Fruit fly (Drosophila melanogaster) whole organism, embryonic: ENCODE results near the gene sv.

Source experiments
- Bgb ChIP-seq: fragments of 200-800 bp; sonication (Bioruptor generic); IDR thresholded peaks from 2 replicates; pipeline ENCODE4 v1.3.6; 2022; ENCODE audit warnings: missing biosample characterization, missing genetic modification characterization; ENCODE audit not compliant: partially characterized antibody
- Bteb2 ChIP-seq: fragments of 200-800 bp; sonication (Bioruptor generic); optimal IDR thresholded peaks from 2 replicates; lab custom pipeline; 2016; ENCODE audit warnings: missing biosample characterization, missing genetic modification characterization
- CG1024 ChIP-seq: fragments of 200-800 bp; sonication (Bioruptor generic); IDR thresholded peaks from 2 replicates; pipeline ENCODE4 v1.3.6; 2022; ENCODE audit warnings: missing biosample characterization, missing genetic modification characterization
- CG10654 ChIP-seq: fragments of 200-800 bp; sonication (Bioruptor generic); optimal IDR thresholded peaks from 2 replicates; lab custom pipeline; 2016; ENCODE audit warnings: missing biosample characterization, missing genetic modification characterization
- CG11560 ChIP-seq: fragments of 200-800 bp; sonication (Bioruptor generic); IDR thresholded peaks from 3 replicates; pipeline ENCODE4 v1.3.6; 2022; ENCODE audit warnings: missing biosample characterization, missing genetic modification characterization
- CG11695 ChIP-seq: fragments of 200-800 bp; sonication (Bioruptor generic); IDR thresholded peaks from 3 replicates; pipeline ENCODE4 v1.3.6; 2022; ENCODE audit warnings: missing biosample characterization, missing genetic modification characterization
- CG11696 ChIP-seq: fragments of 200-800 bp; sonication (Bioruptor generic); IDR thresholded peaks from 2 replicates; pipeline ENCODE4 v1.3.6; 2022; ENCODE audit warnings: missing biosample characterization, missing genetic modification characterization
- CG12769 ChIP-seq: fragments of 200-800 bp; sonication (Bioruptor generic); optimal IDR thresholded peaks from 2 replicates; lab custom pipeline; 2019; ENCODE audit warnings: missing biosample characterization, mild to moderate bottlenecking, missing genetic modification characterization, moderate library complexity
- CG14050 ChIP-seq: fragments of 200-800 bp; sonication (Bioruptor generic); IDR thresholded peaks from 3 replicates; pipeline ENCODE4 v1.3.6; 2022; ENCODE audit warnings: missing biosample characterization, missing genetic modification characterization
- CG15696 ChIP-seq: fragments of 200-800 bp; sonication (Bioruptor generic); optimal IDR thresholded peaks from 2 replicates; lab custom pipeline; 2019; ENCODE audit warnings: missing biosample characterization, mild to moderate bottlenecking, missing genetic modification characterization, moderate library complexity
- CG1602 ChIP-seq: fragments of 200-800 bp; sonication (Bioruptor generic); optimal IDR thresholded peaks from 3 replicates; lab custom pipeline; 2016; ENCODE audit warnings: missing biosample characterization, missing genetic modification characterization
- CG1603 ChIP-seq: fragments of 200-800 bp; sonication (Bioruptor generic); optimal IDR thresholded peaks from 2 replicates; lab custom pipeline; 2019; ENCODE audit warnings: missing biosample characterization, mild to moderate bottlenecking, missing genetic modification characterization, moderate library complexity
- CG1647 ChIP-seq: fragments of 200-800 bp; sonication (Bioruptor generic); optimal IDR thresholded peaks from 3 replicates; lab custom pipeline; 2016; ENCODE audit warnings: missing biosample characterization, missing genetic modification characterization
- CG17359 ChIP-seq: fragments of 200-800 bp; sonication (Bioruptor generic); optimal IDR thresholded peaks from 3 replicates; lab custom pipeline; 2018; ENCODE audit warnings: missing biosample characterization, mild to moderate bottlenecking, missing genetic modification characterization, moderate library complexity
- CG17802 ChIP-seq: fragments of 200-800 bp; sonication (Bioruptor generic); optimal IDR thresholded peaks from 2 replicates; lab custom pipeline; 2018; ENCODE audit warnings: missing biosample characterization, mild to moderate bottlenecking, missing genetic modification characterization, moderate library complexity
- CG2202 ChIP-seq: fragments of 200-800 bp; sonication (Bioruptor generic); optimal IDR thresholded peaks from 2 replicates; lab custom pipeline; 2018; ENCODE audit warnings: missing biosample characterization, mild to moderate bottlenecking, missing genetic modification characterization
- CG3163 ChIP-seq: fragments of 200-800 bp; sonication (Bioruptor generic); optimal IDR thresholded peaks from 3 replicates; lab custom pipeline; 2016; ENCODE audit warnings: missing biosample characterization, missing genetic modification characterization
- CG3838 ChIP-seq: fragments of 200-800 bp; sonication (Bioruptor generic); optimal IDR thresholded peaks from 3 replicates; lab custom pipeline; 2016; ENCODE audit warnings: missing biosample characterization, missing genetic modification characterization
- CG3847 ChIP-seq: fragments of 200-800 bp; sonication (Bioruptor generic); IDR thresholded peaks from 2 replicates; pipeline ENCODE4 v1.3.6; 2022; ENCODE audit warnings: missing biosample characterization, missing genetic modification characterization
- CG6689 ChIP-seq: fragments of 200-800 bp; sonication (Bioruptor generic); IDR thresholded peaks from 2 replicates; pipeline ENCODE4 v1.3.6; 2022; ENCODE audit warnings: missing biosample characterization, missing genetic modification characterization
- CG6791 ChIP-seq: fragments of 200-800 bp; sonication (Bioruptor generic); IDR thresholded peaks from 3 replicates; pipeline ENCODE4 v1.3.6; 2022; ENCODE audit warnings: missing biosample characterization, missing genetic modification characterization; ENCODE audit not compliant: partially characterized antibody
- CG7271 ChIP-seq: fragments of 200-800 bp; sonication (Bioruptor generic); optimal IDR thresholded peaks from 2 replicates; lab custom pipeline; 2018; ENCODE audit warnings: missing biosample characterization, mild to moderate bottlenecking, missing genetic modification characterization, moderate library complexity
- CG8281 ChIP-seq: fragments of 200-800 bp; sonication (Bioruptor generic); optimal IDR thresholded peaks from 2 replicates; lab custom pipeline; 2018; ENCODE audit warnings: missing biosample characterization, mild to moderate bottlenecking, missing genetic modification characterization, moderate library complexity
- CG9876 ChIP-seq: fragments of 200-800 bp; sonication (Bioruptor generic); optimal IDR thresholded peaks from 2 replicates; lab custom pipeline; 2016; ENCODE audit warnings: missing biosample characterization, missing genetic modification characterization
- CG9932 ChIP-seq: fragments of 200-800 bp; sonication (Bioruptor generic); IDR thresholded peaks from 2 replicates; pipeline ENCODE4 v1.3.6; 2022; ENCODE audit warnings: missing biosample characterization, missing genetic modification characterization
- Dbx ChIP-seq: fragments of 200-800 bp; sonication (Bioruptor generic); IDR thresholded peaks from 3 replicates; pipeline ENCODE4 v1.3.6; 2022; ENCODE audit warnings: missing biosample characterization, missing genetic modification characterization
- ERR ChIP-seq: fragments of 200-800 bp; sonication (Bioruptor generic); optimal IDR thresholded peaks from 2 replicates; lab custom pipeline; 2016; ENCODE audit warnings: missing biosample characterization, missing genetic modification characterization
- Eip74EF ChIP-seq, 2 experiments: fragments of 200-800 bp in 1 of 2; fragments of >200 bp in 1 of 2; sonication (Bioruptor generic) in 1 of 2; optimal IDR thresholded peaks; 2 replicates each; lab custom pipeline; 2017 to 2019; ENCODE audit warnings: missing biosample characterization in 2 of 2, missing genetic modification characterization in 2 of 2, mild to moderate bottlenecking in 1 of 2, moderate library complexity in 1 of 2
- Elba2 ChIP-seq: fragments of 200-800 bp; sonication (Bioruptor generic); optimal IDR thresholded peaks from 3 replicates; lab custom pipeline; 2016; ENCODE audit warnings: missing biosample characterization, missing genetic modification characterization
- MTF-1 ChIP-seq: fragments of 200-800 bp; sonication (Bioruptor generic); optimal IDR thresholded peaks from 2 replicates; lab custom pipeline; 2018; ENCODE audit warnings: missing biosample characterization, mild to moderate bottlenecking, missing genetic modification characterization, borderline replicate concordance
- Oaz ChIP-seq: fragments of 200-800 bp; sonication (Bioruptor generic); IDR thresholded peaks from 2 replicates; pipeline ENCODE4 v1.3.6; 2022; ENCODE audit warnings: missing biosample characterization, missing genetic modification characterization
- Opbp ChIP-seq: fragments of 200-800 bp; sonication (Bioruptor generic); IDR thresholded peaks from 3 replicates; pipeline ENCODE4 v1.3.6; 2022; ENCODE audit warnings: missing biosample characterization, missing genetic modification characterization; ENCODE audit not compliant: partially characterized antibody
- Pdp1 ChIP-seq, 2 experiments: fragments of 200-800 bp; sonication (Bioruptor generic); optimal IDR thresholded peaks; 3 replicates each; lab custom pipeline; 2016; ENCODE audit warnings: missing biosample characterization in 2 of 2, missing genetic modification characterization in 2 of 2, mild to moderate bottlenecking in 1 of 2, moderate library complexity in 1 of 2
- Rx ChIP-seq: fragments of 200-800 bp; sonication (Bioruptor generic); IDR thresholded peaks from 2 replicates; pipeline ENCODE4 v1.3.6; 2022; ENCODE audit warnings: missing biosample characterization, missing genetic modification characterization
- Xbp1 ChIP-seq: fragments of 200-800 bp; sonication (Bioruptor generic); optimal IDR thresholded peaks from 3 replicates; lab custom pipeline; 2016; ENCODE audit warnings: missing biosample characterization, mild to moderate bottlenecking, missing genetic modification characterization
- Xrp1 ChIP-seq: fragments of 200-800 bp; sonication (Bioruptor generic); IDR thresholded peaks from 2 replicates; pipeline ENCODE4 v1.3.6; 2022; ENCODE audit warnings: missing biosample characterization, missing genetic modification characterization
- YL-1 ChIP-seq: fragments of 200-800 bp; sonication (Bioruptor generic); optimal IDR thresholded peaks from 3 replicates; lab custom pipeline; 2017; ENCODE audit warnings: missing biosample characterization, mild to moderate bottlenecking, missing genetic modification characterization
- ac ChIP-seq: fragments of 200-800 bp; sonication (Bioruptor generic); optimal IDR thresholded peaks from 3 replicates; lab custom pipeline; 2017; ENCODE audit warnings: missing biosample characterization, mild to moderate bottlenecking, missing genetic modification characterization
- crol ChIP-seq: fragments of 200-800 bp; sonication (Bioruptor generic); IDR thresholded peaks from 2 replicates; pipeline ENCODE4 v1.3.6; 2022; ENCODE audit warnings: missing biosample characterization, missing genetic modification characterization
- dysf ChIP-seq: fragments of 200-800 bp; sonication (Bioruptor generic); IDR thresholded peaks from 3 replicates; pipeline ENCODE4 v1.3.6; 2022; ENCODE audit warnings: missing biosample characterization, missing genetic modification characterization
- eyg ChIP-seq: fragments of 200-800 bp; sonication (Bioruptor generic); optimal IDR thresholded peaks from 3 replicates; lab custom pipeline; 2016; ENCODE audit warnings: missing biosample characterization, missing genetic modification characterization
- fd3F ChIP-seq: fragments of 200-800 bp; sonication (Bioruptor generic); optimal IDR thresholded peaks from 2 replicates; lab custom pipeline; 2018; ENCODE audit warnings: missing biosample characterization, mild to moderate bottlenecking, missing genetic modification characterization, moderate library complexity
- kay ChIP-seq: fragments of 200-800 bp; sonication (Bioruptor generic); optimal IDR thresholded peaks from 2 replicates; lab custom pipeline; 2016; ENCODE audit warnings: missing biosample characterization, missing genetic modification characterization
- klu ChIP-seq: fragments of 200-800 bp; sonication (Bioruptor generic); IDR thresholded peaks from 2 replicates; pipeline ENCODE4 v1.3.6; 2022; ENCODE audit warnings: missing biosample characterization, missing genetic modification characterization
- lab ChIP-seq: fragments of 200-800 bp; sonication (Bioruptor generic); optimal IDR thresholded peaks from 3 replicates; lab custom pipeline; 2017; ENCODE audit warnings: missing biosample characterization, missing genetic modification characterization, mild to moderate bottlenecking, moderate library complexity, missing genetic modification reagents
- lbe ChIP-seq: fragments of 200-800 bp; sonication (Bioruptor generic); optimal IDR thresholded peaks from 2 replicates; lab custom pipeline; 2016; ENCODE audit warnings: missing biosample characterization, mild to moderate bottlenecking, missing genetic modification characterization
- luna ChIP-seq: fragments of 200-800 bp; sonication (Bioruptor generic); optimal IDR thresholded peaks from 2 replicates; lab custom pipeline; 2016; ENCODE audit warnings: missing biosample characterization, missing genetic modification characterization
- repo ChIP-seq: fragments of 200-800 bp; sonication (Bioruptor generic); optimal IDR thresholded peaks from 2 replicates; lab custom pipeline; 2016; ENCODE audit warnings: missing biosample characterization, missing genetic modification characterization
- unpg ChIP-seq: fragments of 200-800 bp; sonication (Bioruptor generic); optimal IDR thresholded peaks from 3 replicates; lab custom pipeline; 2018; ENCODE audit warnings: missing biosample characterization, mild to moderate bottlenecking, missing genetic modification characterization, moderate library complexity
- zen ChIP-seq: fragments of 200-800 bp; sonication (Bioruptor generic); optimal IDR thresholded peaks from 3 replicates; lab custom pipeline; 2018; ENCODE audit warnings: missing biosample characterization, mild to moderate bottlenecking, missing genetic modification characterization, moderate library complexity
- zfh2 ChIP-seq: fragments of 200-800 bp; sonication (Bioruptor generic); optimal IDR thresholded peaks from 2 replicates; lab custom pipeline; 2016; ENCODE audit warnings: missing biosample characterization, missing genetic modification characterization

sv gene

dm6 chr4:1053653-1054163 lies 34.9 kb upstream of the sv start, which contains the start of gene CaMKII (continued):
- TF ChIP-seq Xbp1 (peak; percentile 52), CG12769 (tag; lab: Kevin White, UChicago) (no peak), lbe (GFP tag; lab: Kevin White, UChicago) (no peak), zfh2 (no peak), Oaz (no peak), MTF-1 (GFP tag; lab: Kevin White, UChicago) (no peak), CG11696 (GFP tag; lab: Robert Waterston, UW) (no peak), CG1024 (GFP tag; lab: Robert Waterston, UW) (0 out of 2 replicates have a peak, but pooled peaks have one; percentile 26), Pdp1 (GFP tag; optimal IDR thresholded peaks at IDR 0.05; lab: Kevin White, UChicago) (no peak), Dbx (GFP tag; lab: Robert Waterston, UW) (no peak), zen (tag; lab: Kevin White, UChicago) (peak; percentile 51), klu (GFP tag; lab: Robert Waterston, UW) (no peak), CG6791 (no peak), crol (GFP tag; lab: Robert Waterston, UW) (no peak), YL-1 (no peak), CG7271 (tag; lab: Kevin White, UChicago) (peak; percentile 22), lab (GFP tag; lab: Kevin White, UChicago) (no peak), CG1603 (tag; lab: Kevin White, UChicago) (no peak), luna (GFP tag; lab: Kevin White, UChicago) (no peak), CG2202 (tag; lab: Kevin White, UChicago) (no peak), CG11695 (GFP tag; lab: Robert Waterston, UW) (peak; percentile 41; the same call in 1 of the 3 replicates), repo (GFP tag; lab: Kevin White, UChicago) (no peak), Bgb (no peak), Opbp (GFP tag; lab: Robert Waterston, UW) (no peak), CG1602 (GFP tag; lab: Kevin White, UChicago) (no peak), Eip74EF (GFP tag; optimal IDR thresholded peaks at IDR 0.05; lab: Kevin White, UChicago) (no peak), Elba2 (GFP tag; lab: Kevin White, UChicago) (no peak), dysf (GFP tag; lab: Robert Waterston, UW) (no peak; the same call in 2 of the 3 replicates), ac (no peak), Bteb2 (no peak), fd3F (GFP tag; lab: Kevin White, UChicago) (no peak), Rx (GFP tag; lab: Robert Waterston, UW) (no peak), CG9932 (GFP tag; lab: Robert Waterston, UW) (no peak), CG10654 (GFP tag; lab: Kevin White, UChicago) (peak; percentile 10), CG1647 (GFP tag; lab: Kevin White, UChicago) (no peak), CG8281 (tag; lab: Kevin White, UChicago) (no peak), CG3847 (GFP tag; lab: Robert Waterston, UW) (no peak), CG3163 (GFP tag; lab: Kevin White, UChicago) (no peak), Xrp1 (GFP tag; lab: Robert Waterston, UW) (peak; percentile 62), eyg (GFP tag; lab: Kevin White, UChicago) (no peak), CG11560 (tag; lab: Robert Waterston, UW) (no peak), kay (GFP tag; lab: Kevin White, UChicago) (no peak), CG6689 (no peak; the same call in 1 of the 2 replicates), CG14050 (GFP tag; lab: Robert Waterston, UW) (no peak), ERR (no peak), CG9876 (GFP tag; lab: Kevin White, UChicago) (no peak), unpg (peak; percentile 42), CG17802 (tag; lab: Kevin White, UChicago) (no peak), CG3838 (GFP tag; lab: Kevin White, UChicago) (no peak), CG17359 (tag; lab: Kevin White, UChicago) (peak; percentile 45), CG15696 (tag; lab: Kevin White, UChicago) (peak; percentile 13)
